Fruit fly (Drosophila melanogaster) whole organism, wandering third instar larva: ENCODE data around the gene SMC3.

Experiments
- br ChIP-seq: fragments of 200-800 bp; sonication (Bioruptor generic); optimal IDR thresholded peaks from 2 replicates; lab custom pipeline; 2016; ENCODE audit warnings: missing biosample characterization, missing genetic modification characterization
- fru ChIP-seq: fragments of 200-800 bp; sonication (Bioruptor generic); optimal IDR thresholded peaks from 3 replicates; lab custom pipeline; 2016; ENCODE audit warnings: missing biosample characterization, mild to moderate bottlenecking, missing genetic modification characterization
- sage ChIP-seq: fragments of 200-800 bp; sonication (Bioruptor generic); optimal IDR thresholded peaks from 2 replicates; lab custom pipeline; 2016; ENCODE audit warnings: missing biosample characterization, mild to moderate bottlenecking, missing genetic modification characterization

- no peak for TF ChIP-seq sage (GFP tag; lab: Kevin White, UChicago)
- no peak for TF ChIP-seq br (GFP tag; lab: Kevin White, UChicago)
- no peak for TF ChIP-seq fru
Measured at dm6 chrX:16616773-16617738, 23.8 kb upstream of the SMC3 start.
